Fruit fly (Drosophila melanogaster) whole organism, embryonic: Measurements from ENCODE around the gene prd.
A peak's percentile ranks its signal among the peaks of the same experiment; 100 is the strongest.

Experiments used
- Abd-B ChIP-seq: fragments of 200-800 bp; sonication (Bioruptor generic); optimal IDR thresholded peaks from 2 replicates; lab custom pipeline; 2018; ENCODE audit warnings: missing biosample characterization, mild to moderate bottlenecking, missing genetic modification characterization, moderate library complexity
- Bteb2 ChIP-seq: fragments of 200-800 bp; sonication (Bioruptor generic); optimal IDR thresholded peaks from 2 replicates; lab custom pipeline; 2016; ENCODE audit warnings: missing biosample characterization, missing genetic modification characterization
- CG10462 ChIP-seq: fragments of 200-800 bp; sonication (Bioruptor generic); optimal IDR thresholded peaks from 2 replicates; lab custom pipeline; 2016; ENCODE audit warnings: missing biosample characterization, missing genetic modification characterization
- CG10959 ChIP-seq: fragments of 200-800 bp; sonication (Bioruptor generic); IDR thresholded peaks from 2 replicates; pipeline ENCODE4 v1.3.6; 2022; ENCODE audit warnings: missing biosample characterization, missing genetic modification characterization
- CG11456 ChIP-seq: fragments of 200-800 bp; sonication (Bioruptor generic); IDR thresholded peaks from 3 replicates; pipeline ENCODE4 v1.3.6; 2022; ENCODE audit warnings: missing biosample characterization, missing genetic modification characterization
- CG16815 ChIP-seq: fragments of 200-800 bp; sonication (Bioruptor generic); optimal IDR thresholded peaks from 3 replicates; lab custom pipeline; 2017; ENCODE audit warnings: missing biosample characterization, mild to moderate bottlenecking, missing genetic modification characterization
- CG17186 ChIP-seq: fragments of 200-800 bp; sonication (Bioruptor generic); optimal IDR thresholded peaks from 3 replicates; lab custom pipeline; 2017; ENCODE audit warnings: missing biosample characterization, missing genetic modification reagents, missing genetic modification characterization
- CG2889 ChIP-seq: fragments of 200-800 bp; sonication (Bioruptor generic); IDR thresholded peaks from 3 replicates; pipeline ENCODE4 v1.3.6; 2022; ENCODE audit warnings: missing biosample characterization, missing genetic modification characterization
- CG34376 ChIP-seq: fragments of 200-800 bp; sonication (Bioruptor generic); optimal IDR thresholded peaks from 2 replicates; lab custom pipeline; 2018; ENCODE audit warnings: missing biosample characterization, mild to moderate bottlenecking, missing genetic modification characterization
- CG4854 ChIP-seq: fragments of 200-800 bp; sonication (Bioruptor generic); optimal IDR thresholded peaks from 2 replicates; lab custom pipeline; 2016; ENCODE audit warnings: missing biosample characterization, missing genetic modification characterization, inconsistent platforms
- CG6683 ChIP-seq: fragments of 200-800 bp; sonication (Bioruptor generic); optimal IDR thresholded peaks from 2 replicates; lab custom pipeline; 2017; ENCODE audit warnings: missing biosample characterization, mild to moderate bottlenecking, missing genetic modification characterization, missing genetic modification reagents
- CG7556 ChIP-seq: fragments of 200-800 bp; sonication (Bioruptor generic); optimal IDR thresholded peaks from 2 replicates; lab custom pipeline; 2017; ENCODE audit warnings: missing biosample characterization, mild to moderate bottlenecking, missing genetic modification characterization
- CG7786 ChIP-seq: fragments of 200-800 bp; sonication (Bioruptor generic); optimal IDR thresholded peaks from 2 replicates; lab custom pipeline; 2016; ENCODE audit warnings: missing biosample characterization, missing genetic modification characterization
- CG8478 ChIP-seq: fragments of >200 bp; optimal IDR thresholded peaks from 2 replicates; lab custom pipeline; 2018
- CG9609 ChIP-seq: fragments of 200-800 bp; sonication (Bioruptor generic); optimal IDR thresholded peaks from 3 replicates; lab custom pipeline; 2016; ENCODE audit warnings: missing biosample characterization, missing genetic modification characterization
- Chrac-16 ChIP-seq: fragments of 200-800 bp; sonication (Bioruptor generic); optimal IDR thresholded peaks from 3 replicates; lab custom pipeline; 2016; ENCODE audit warnings: missing biosample characterization, missing genetic modification characterization
- D19A ChIP-seq: fragments of 200-800 bp; optimal IDR thresholded peaks from 3 replicates; lab custom pipeline; 2019; ENCODE audit warnings: missing biosample characterization, mild to moderate bottlenecking, missing genetic modification characterization, moderate library complexity
- Dip2 ChIP-seq: fragments of 200-800 bp; sonication (Bioruptor generic); IDR thresholded peaks from 2 replicates; pipeline ENCODE4 v1.3.6; 2022; ENCODE audit warnings: missing biosample characterization, missing genetic modification characterization
- Dip3 ChIP-seq: fragments of 200-800 bp; sonication (Bioruptor generic); optimal IDR thresholded peaks from 3 replicates; lab custom pipeline; 2016; ENCODE audit warnings: missing biosample characterization, missing genetic modification characterization
- E2f2 ChIP-seq: fragments of 200-800 bp; sonication (Bioruptor generic); IDR thresholded peaks from 2 replicates; pipeline ENCODE4 v1.3.6; 2022; ENCODE audit warnings: missing biosample characterization, missing genetic modification characterization
- Ets97D ChIP-seq: fragments of 200-800 bp; sonication (Bioruptor generic); optimal IDR thresholded peaks from 3 replicates; lab custom pipeline; 2016; ENCODE audit warnings: missing biosample characterization, missing genetic modification characterization
- Fer2 ChIP-seq: fragments of 200-800 bp; sonication (Bioruptor generic); optimal IDR thresholded peaks from 2 replicates; lab custom pipeline; 2018; ENCODE audit warnings: missing biosample characterization, mild to moderate bottlenecking, missing genetic modification characterization, moderate library complexity
- Fer3 ChIP-seq: fragments of 200-800 bp; sonication (Bioruptor generic); optimal IDR thresholded peaks from 2 replicates; lab custom pipeline; 2018; ENCODE audit warnings: missing biosample characterization, mild to moderate bottlenecking, missing genetic modification characterization, moderate library complexity
- HLH3B ChIP-seq: fragments of 200-800 bp; sonication (Bioruptor generic); IDR thresholded peaks from 2 replicates; pipeline ENCODE4 v1.3.6; 2022; ENCODE audit warnings: missing biosample characterization, missing genetic modification characterization
- Hey ChIP-seq: fragments of 200-800 bp; sonication (Bioruptor generic); optimal IDR thresholded peaks from 3 replicates; lab custom pipeline; 2018; ENCODE audit warnings: missing biosample characterization, mild to moderate bottlenecking, missing genetic modification characterization
- HmgZ ChIP-seq: fragments of 200-800 bp; sonication (Bioruptor generic); optimal IDR thresholded peaks from 2 replicates; lab custom pipeline; 2018; ENCODE audit warnings: missing biosample characterization, mild to moderate bottlenecking, missing genetic modification characterization
- NFAT ChIP-seq: fragments of 200-800 bp; sonication (Bioruptor generic); IDR thresholded peaks from 2 replicates; pipeline ENCODE4 v1.3.6; 2022; ENCODE audit warnings: missing biosample characterization, missing genetic modification characterization
- Scr ChIP-seq: fragments of 200-800 bp; sonication (Bioruptor generic); IDR thresholded peaks from 2 replicates; pipeline ENCODE4 v1.3.6; 2022; ENCODE audit warnings: missing biosample characterization, missing genetic modification characterization; ENCODE audit not compliant: partially characterized antibody
- Taf1 ChIP-seq: fragments of 200-800 bp; sonication (Bioruptor generic); IDR thresholded peaks from 2 replicates; pipeline ENCODE4 v1.3.6; 2022; ENCODE audit warnings: missing biosample characterization, missing genetic modification characterization
- az2 ChIP-seq: fragments of 200-800 bp; sonication (Bioruptor generic); optimal IDR thresholded peaks from 3 replicates; lab custom pipeline; 2016; ENCODE audit warnings: missing biosample characterization, missing genetic modification characterization
- bbx ChIP-seq: fragments of 200-800 bp; sonication (Bioruptor generic); IDR thresholded peaks from 2 replicates; pipeline ENCODE4 v1.3.6; 2022; ENCODE audit warnings: missing biosample characterization, missing genetic modification characterization; ENCODE audit not compliant: partially characterized antibody
- bcd ChIP-seq: fragments of 200-800 bp; sonication (Bioruptor generic); optimal IDR thresholded peaks from 2 replicates; lab custom pipeline; 2017; ENCODE audit warnings: missing biosample characterization, mild to moderate bottlenecking, missing genetic modification characterization
- br ChIP-seq: fragments of >200 bp; optimal IDR thresholded peaks from 2 replicates; lab custom pipeline; 2017
- cad ChIP-seq: fragments of >200 bp; optimal IDR thresholded peaks from 2 replicates; lab custom pipeline; 2017; ENCODE audit warnings: missing biosample characterization, missing genetic modification characterization
- cato ChIP-seq: fragments of 200-800 bp; sonication (Bioruptor generic); optimal IDR thresholded peaks from 2 replicates; lab custom pipeline; 2016; ENCODE audit warnings: missing biosample characterization, missing genetic modification characterization, borderline replicate concordance
- gfzf ChIP-seq: fragments of 200-800 bp; sonication (Bioruptor generic); optimal IDR thresholded peaks from 2 replicates; lab custom pipeline; 2016; ENCODE audit warnings: missing biosample characterization, mild to moderate bottlenecking, missing genetic modification characterization, moderate library complexity
- gt ChIP-seq: fragments of 200-800 bp; sonication (Bioruptor generic); IDR thresholded peaks from 2 replicates; pipeline ENCODE4 v1.3.6; 2022; ENCODE audit warnings: missing biosample characterization, missing genetic modification characterization
- her ChIP-seq: fragments of 200-800 bp; sonication (Bioruptor generic); optimal IDR thresholded peaks from 2 replicates; lab custom pipeline; 2016; ENCODE audit warnings: missing biosample characterization, missing genetic modification characterization
- jing ChIP-seq: fragments of 200-800 bp; sonication (Bioruptor generic); optimal IDR thresholded peaks from 2 replicates; lab custom pipeline; 2018; ENCODE audit warnings: missing biosample characterization, mild to moderate bottlenecking, missing genetic modification characterization
- klu ChIP-seq: fragments of 200-800 bp; sonication (Bioruptor generic); IDR thresholded peaks from 2 replicates; pipeline ENCODE4 v1.3.6; 2022; ENCODE audit warnings: missing biosample characterization, missing genetic modification characterization
- nerfin-2 ChIP-seq: fragments of 200-800 bp; sonication (Bioruptor generic); IDR thresholded peaks from 2 replicates; pipeline ENCODE4 v1.3.6; 2022; ENCODE audit warnings: missing biosample characterization, missing genetic modification characterization; ENCODE audit not compliant: partially characterized antibody
- oc ChIP-seq: fragments of 200-800 bp; sonication (Bioruptor generic); optimal IDR thresholded peaks from 2 replicates; lab custom pipeline; 2018; ENCODE audit warnings: missing biosample characterization, mild to moderate bottlenecking, missing genetic modification characterization, moderate library complexity
- pan ChIP-seq, 4 experiments: fragments of >200 bp in 3 of 4; fragments of 200-800 bp in 1 of 4; sonication (Bioruptor generic) in 1 of 4; optimal IDR thresholded peaks in 3 of 4; IDR thresholded peaks in 1 of 4; 2 replicates each; pipeline versions ENCODE4 v1.3.6 to Lab custom; 2017 to 2022; ENCODE audit warnings: missing biosample characterization in 2 of 4, missing genetic modification characterization in 2 of 4, mixed read lengths in 1 of 4
- pros ChIP-seq: fragments of 200-800 bp; sonication (Bioruptor generic); optimal IDR thresholded peaks from 3 replicates; lab custom pipeline; 2019; ENCODE audit warnings: missing biosample characterization, mild to moderate bottlenecking, missing genetic modification characterization, moderate library complexity
- unc-4 ChIP-seq: fragments of 200-800 bp; sonication (Bioruptor generic); IDR thresholded peaks from 2 replicates; pipeline ENCODE4 v1.3.6; 2022; ENCODE audit warnings: missing biosample characterization, missing genetic modification characterization; ENCODE audit not compliant: partially characterized antibody
- wor ChIP-seq: fragments of 200-800 bp; sonication (Bioruptor generic); IDR thresholded peaks from 2 replicates; pipeline ENCODE4 v1.3.6; 2022; ENCODE audit warnings: missing biosample characterization, missing genetic modification characterization
- zf30C ChIP-seq: fragments of 200-800 bp; sonication (Bioruptor generic); optimal IDR thresholded peaks from 3 replicates; lab custom pipeline; 2018; ENCODE audit warnings: missing biosample characterization, mild to moderate bottlenecking, missing genetic modification characterization
- zfh2 ChIP-seq: fragments of 200-800 bp; sonication (Bioruptor generic); optimal IDR thresholded peaks from 2 replicates; lab custom pipeline; 2016; ENCODE audit warnings: missing biosample characterization, missing genetic modification characterization

Gene prd

DNA sequence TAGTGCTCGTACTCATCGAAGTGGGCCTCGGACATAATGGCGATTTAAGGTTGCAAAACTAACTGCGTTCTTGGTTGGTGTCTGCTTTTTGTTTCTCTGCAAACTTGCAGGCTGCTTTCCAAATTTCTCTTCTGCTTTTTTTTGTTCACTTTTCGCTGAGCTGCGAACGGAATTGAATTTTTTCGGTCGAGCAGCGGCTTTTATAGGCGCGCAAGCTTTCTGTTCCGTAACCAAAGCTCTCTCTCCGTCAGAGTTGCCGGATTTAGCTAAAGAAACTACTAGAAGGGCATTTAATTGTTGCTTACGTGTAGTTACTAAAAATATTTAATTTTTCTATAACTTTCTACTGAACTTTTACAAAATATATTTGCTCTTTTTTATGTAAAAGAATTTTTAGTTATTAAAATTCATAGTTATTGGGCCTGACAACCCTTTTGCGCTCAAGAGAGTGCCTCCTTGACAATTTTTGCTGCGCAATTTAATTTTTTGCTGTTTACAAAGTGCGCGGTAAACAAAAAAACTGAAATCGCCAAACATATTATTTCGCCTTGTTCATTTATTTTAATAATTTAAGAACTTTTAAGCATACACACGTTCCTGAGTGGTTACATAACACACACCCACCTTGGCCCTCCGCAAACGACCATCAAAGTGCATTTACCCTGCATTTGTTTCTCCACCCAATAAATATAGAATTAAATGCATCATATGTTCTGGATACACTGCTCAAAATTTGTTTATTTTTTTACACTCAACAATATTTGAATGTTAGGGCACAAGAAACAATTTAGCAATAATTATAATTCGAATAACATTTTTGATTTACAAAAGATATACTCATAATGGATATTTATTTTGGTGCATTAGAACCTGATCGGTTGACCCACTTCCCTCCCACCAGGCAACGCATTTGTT is 39.4 kb downstream of the prd start, which contains the start of gene CG6770 (continued):
- TF ChIP-seq Dip3 (peak; percentile 26), Taf1 (peak; percentile 70), wor (GFP tag; lab: Robert Waterston, UW) (peak; percentile 59), CG11456 (GFP tag; lab: Robert Waterston, UW) (peak; percentile 77; the same call in 2 of the 3 replicates), Chrac-16 (GFP tag; lab: Kevin White, UChicago) (peak; percentile 43), cato (peak; percentile 39), CG9609 (GFP tag; lab: Kevin White, UChicago) (peak; percentile 48), pros (GFP tag; lab: Kevin White, UChicago) (no peak), gfzf (GFP tag; lab: Kevin White, UChicago) (no peak), bbx (GFP tag; lab: Robert Waterston, UW) (0 out of 2 replicates have a peak, but pooled peaks have one; percentile 39), zf30C (GFP tag; lab: Kevin White, UChicago) (peak; percentile 28), CG34376 (GFP tag; lab: Kevin White, UChicago) (peak; percentile 84), unc-4 (0 out of 2 replicates have a peak, but pooled peaks have one; percentile 32), D19A (peak; percentile 74), HLH3B (GFP tag; lab: Robert Waterston, UW) (peak; percentile 81), oc (tag; lab: Kevin White, UChicago) (peak; percentile 41), cad (GFP tag; lab: Kevin White, UChicago) (no peak), CG2889 (peak; percentile 70), CG7786 (GFP tag; lab: Kevin White, UChicago) (peak; percentile 31), Fer3 (tag; lab: Kevin White, UChicago) (peak; percentile 89), nerfin-2 (GFP tag; lab: Robert Waterston, UW) (no peak), NFAT (GFP tag; lab: Robert Waterston, UW) (peak; percentile 81), br (lab: Kevin White, UChicago) (no peak), Hey (tag; lab: Kevin White, UChicago) (no peak), Scr (GFP tag; lab: Robert Waterston, UW) (peak; percentile 36), CG6683 (peak; percentile 78), E2f2 (GFP tag; lab: Robert Waterston, UW) (peak; percentile 74; the same call in 1 of the 2 replicates), Bteb2 (GFP tag; lab: Kevin White, UChicago) (peak; percentile 55), CG7556 (GFP tag; lab: Kevin White, UChicago) (peak; percentile 90), CG8478 (peak; percentile 21), Abd-B (no peak), CG17186 (GFP tag; lab: Kevin White, UChicago) (no peak), Fer2 (tag; lab: Kevin White, UChicago) (peak; percentile 80), zfh2 (GFP tag; lab: Kevin White, UChicago) (peak; percentile 51), Ets97D (GFP tag; lab: Kevin White, UChicago) (peak; percentile 9), gt (GFP tag; lab: Robert Waterston, UW) (peak; percentile 48; the same call in 1 of the 2 replicates), bcd (GFP tag; lab: Kevin White, UChicago) (peak; percentile 72), klu (GFP tag; lab: Robert Waterston, UW) (peak; percentile 68), her (GFP tag; lab: Kevin White, UChicago) (peak; percentile 64), pan (optimal IDR thresholded peaks at IDR 0.05; lab: Kevin White, UChicago) (no peak), pan (GFP tag; optimal IDR thresholded peaks at IDR 0.05 in 1 of 2, IDR thresholded peaks at IDR 0.05 in 1 of 2) (peak in 1 of 2 experiments; percentile 90), jing (GFP tag; lab: Kevin White, UChicago) (no peak), az2 (GFP tag; lab: Kevin White, UChicago) (peak; percentile 54), CG16815 (GFP tag; lab: Kevin White, UChicago) (peak; percentile 2), HmgZ (peak; percentile 90), CG4854 (peak; percentile 30), CG10959 (no peak), Dip2 (GFP tag; lab: Robert Waterston, UW) (no peak), CG10462 (GFP tag; lab: Kevin White, UChicago) (peak; percentile 14)
